Fruit fly (Drosophila melanogaster): Measurements from ENCODE around the gene CG10163.

- TF ChIP-seq CG6808 (GFP tag; optimal IDR thresholded peaks at IDR 0.05) = peak; percentile 45
- TF ChIP-seq CG11762 (GFP tag; optimal IDR thresholded peaks at IDR 0.05; ENCODE audit: insufficient read depth) = no peak
- no peak for TF ChIP-seq salr (GFP tag; optimal IDR thresholded peaks at IDR 0.05)
- TF ChIP-seq eg (GFP tag; IDR thresholded peaks at IDR 0.05) = peak; percentile 45; the same call in 1 of the 3 replicates
- peak; percentile 49; the same call in 2 of the 3 replicates for TF ChIP-seq CG8119 (GFP tag; IDR thresholded peaks at IDR 0.05)
- TF ChIP-seq Gug (GFP tag; IDR thresholded peaks at IDR 0.05) = no peak
- TF ChIP-seq spab (GFP tag; optimal IDR thresholded peaks at IDR 0.05) = peak; percentile 18
- TF ChIP-seq Hr4 (GFP tag; optimal IDR thresholded peaks at IDR 0.05) = no peak
- TF ChIP-seq CG8319 (GFP tag; optimal IDR thresholded peaks at IDR 0.05) = no peak
- TF ChIP-seq Hr39 (GFP tag; optimal IDR thresholded peaks at IDR 0.05) = no peak
- peak; percentile 14 for TF ChIP-seq dsx (GFP tag; optimal IDR thresholded peaks at IDR 0.05; ENCODE audit: poor library complexity, severe bottlenecking)
- no peak for TF ChIP-seq svp (GFP tag)
- no peak for TF ChIP-seq Lpt (GFP tag; optimal IDR thresholded peaks at IDR 0.05)
- TF ChIP-seq Met (GFP tag; optimal IDR thresholded peaks at IDR 0.05) = no peak
Measured at dm6 chr3L:6218517-6219155, 39.9 kb downstream of the CG10163 start.

Data from whole organism, prepupa.